Fruit fly (Drosophila melanogaster): ENCODE data around the gene Ctps.
A peak's percentile ranks its signal among the peaks of the same experiment; 100 is the strongest.

Ctps gene

dm6 chr3L:15102669-15103309 lies 5.1 kb downstream of the Ctps start:
- TF ChIP-seq dsf (GFP tag; optimal IDR thresholded peaks at IDR 0.05; ENCODE audit: borderline replicate concordance) (no peak), woc (GFP tag; optimal IDR thresholded peaks at IDR 0.05) (peak; percentile 39), h (GFP tag; optimal IDR thresholded peaks at IDR 0.05) (peak; percentile 26), Hr78 (GFP tag; optimal IDR thresholded peaks at IDR 0.05) (no peak), sage (GFP tag; optimal IDR thresholded peaks at IDR 0.05) (no peak), foxo (GFP tag; optimal IDR thresholded peaks at IDR 0.05) (peak in 1 of 2 experiments; percentile 4), Jra (GFP tag; optimal IDR thresholded peaks at IDR 0.05) (no peak), psq (GFP tag; optimal IDR thresholded peaks at IDR 0.05) (peak; percentile 17), HLH106 (tag; optimal IDR thresholded peaks at IDR 0.05) (peak; percentile 40)

DNA sequence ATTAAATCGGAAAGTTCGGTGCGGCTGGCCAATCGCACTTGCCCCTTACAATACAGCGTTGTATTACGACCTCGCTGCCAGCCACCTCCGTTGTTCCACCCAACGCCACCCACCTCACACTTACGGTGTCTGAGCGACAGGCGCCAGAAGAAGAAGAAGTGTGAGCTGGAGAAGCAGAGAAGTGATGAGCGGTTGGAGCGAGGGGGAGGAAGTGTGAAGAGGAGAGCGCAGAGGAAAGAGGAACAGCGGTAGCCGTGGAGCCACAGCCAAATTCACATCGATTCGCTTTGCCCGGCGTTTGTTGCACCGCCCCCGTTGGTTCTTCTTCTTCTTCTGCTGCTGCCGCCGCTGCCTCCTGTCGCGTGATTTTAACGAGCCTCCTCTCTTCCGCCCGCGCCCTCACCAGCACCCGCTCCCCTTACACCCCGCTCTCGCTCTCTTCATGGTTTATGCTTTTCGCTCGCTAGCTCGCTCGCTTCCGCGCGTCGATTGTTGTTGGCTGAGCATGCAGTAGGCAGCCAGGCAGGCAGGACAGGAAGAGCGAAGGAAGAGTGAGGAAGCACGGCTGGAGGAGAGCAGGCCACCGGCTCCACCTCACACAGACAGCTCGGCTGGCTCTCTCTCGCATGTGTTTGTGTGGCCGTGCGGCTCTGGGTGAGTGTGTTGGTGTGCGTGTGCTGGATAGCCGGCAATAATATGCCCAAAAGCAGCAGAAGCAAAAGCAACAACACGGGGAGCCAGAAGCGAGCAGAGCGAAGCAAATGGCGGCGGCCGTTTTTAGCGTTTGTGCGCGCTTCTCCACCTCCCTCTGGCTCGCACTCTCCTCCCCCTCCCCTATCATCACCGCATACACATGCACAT lies 6.5 kb downstream of the Ctps start:
- TF ChIP-seq Rel (GFP tag; optimal IDR thresholded peaks at IDR 0.05) (peak; percentile 55), Rel (tag; optimal IDR thresholded peaks at IDR 0.05) (no peak), dl (GFP tag; optimal IDR thresholded peaks at IDR 0.05; ENCODE audit: insufficient read depth in 1 of 2, partially characterized antibody in 2 of 2) (peak in 1 of 2 experiments; percentile 72), Dif (GFP tag; optimal IDR thresholded peaks at IDR 0.05; ENCODE audit: partially characterized antibody) (peak; percentile 37), HLH106 (tag; optimal IDR thresholded peaks at IDR 0.05) (peak; percentile 53), brk (GFP tag; optimal IDR thresholded peaks at IDR 0.05) (peak; percentile 52), fru (GFP tag; optimal IDR thresholded peaks at IDR 0.05) (peak; percentile 34), Jra (GFP tag; optimal IDR thresholded peaks at IDR 0.05) (peak; percentile 21), N (GFP tag; optimal IDR thresholded peaks at IDR 0.05) (peak; percentile 22), woc (GFP tag; optimal IDR thresholded peaks at IDR 0.05) (no peak), psq (GFP tag; optimal IDR thresholded peaks at IDR 0.05) (peak; percentile 95), GATAd (GFP tag; optimal IDR thresholded peaks at IDR 0.05) (no peak), h (GFP tag; optimal IDR thresholded peaks at IDR 0.05) (peak; percentile 57), Hr78 (GFP tag; optimal IDR thresholded peaks at IDR 0.05) (peak; percentile 0), tai (GFP tag; optimal IDR thresholded peaks at IDR 0.05) (no peak), Sp1 (GFP tag; optimal IDR thresholded peaks at IDR 0.05) (peak; percentile 3)

- TF ChIP-seq Jra (GFP tag; optimal IDR thresholded peaks at IDR 0.05) = peak; percentile 71
- TF ChIP-seq Hr83 (GFP tag; optimal IDR thresholded peaks at IDR 0.05; ENCODE audit: poor library complexity, severe bottlenecking) = peak; percentile 54
- peak; percentile 87 for TF ChIP-seq rgr (GFP tag; optimal IDR thresholded peaks at IDR 0.05)
- TF ChIP-seq fru (GFP tag; optimal IDR thresholded peaks at IDR 0.05) = peak; percentile 95
- TF ChIP-seq br (GFP tag; optimal IDR thresholded peaks at IDR 0.05) = peak; percentile 93
- TF ChIP-seq N (GFP tag; optimal IDR thresholded peaks at IDR 0.05) = no peak
- peak; percentile 98 for TF ChIP-seq woc (GFP tag; optimal IDR thresholded peaks at IDR 0.05)
- no peak for TF ChIP-seq Hr78 (GFP tag; optimal IDR thresholded peaks at IDR 0.05)
- TF ChIP-seq Mio (GFP tag; optimal IDR thresholded peaks at IDR 0.05) = peak; percentile 34
- TF ChIP-seq Myc (optimal IDR thresholded peaks at IDR 0.05) = no peak
- TF ChIP-seq usp (GFP tag; optimal IDR thresholded peaks at IDR 0.05) = no peak
- TF ChIP-seq brk (GFP tag; optimal IDR thresholded peaks at IDR 0.05) = peak; percentile 88
- TF ChIP-seq Rel (GFP tag; optimal IDR thresholded peaks at IDR 0.05) = no peak
- no peak for TF ChIP-seq Rel (tag; optimal IDR thresholded peaks at IDR 0.05)
- no peak for TF ChIP-seq Dfd (GFP tag; optimal IDR thresholded peaks at IDR 0.05)
- TF ChIP-seq dmrt93B (GFP tag; optimal IDR thresholded peaks at IDR 0.05) = peak; percentile 78
- peak; percentile 88 for TF ChIP-seq OdsH (GFP tag; optimal IDR thresholded peaks at IDR 0.05)
- no peak for TF ChIP-seq Abd-B (GFP tag; optimal IDR thresholded peaks at IDR 0.05)
- TF ChIP-seq GATAd (GFP tag; optimal IDR thresholded peaks at IDR 0.05) = no peak
- no peak for TF ChIP-seq pan (optimal IDR thresholded peaks at IDR 0.05)
- peak; percentile 26 to 91 for TF ChIP-seq foxo (GFP tag; optimal IDR thresholded peaks at IDR 0.05)
- peak; percentile 78 for TF ChIP-seq sage (GFP tag; optimal IDR thresholded peaks at IDR 0.05)
- no peak for TF ChIP-seq sv (GFP tag; optimal IDR thresholded peaks at IDR 0.05)
- peak; percentile 37 for TF ChIP-seq Dif (GFP tag; optimal IDR thresholded peaks at IDR 0.05; ENCODE audit: partially characterized antibody)
- no peak for TF ChIP-seq lola (GFP tag; optimal IDR thresholded peaks at IDR 0.05)
- TF ChIP-seq HLH106 (tag; optimal IDR thresholded peaks at IDR 0.05) = peak; percentile 91
- TF ChIP-seq tai (GFP tag; optimal IDR thresholded peaks at IDR 0.05) = peak; percentile 86
- TF ChIP-seq h (GFP tag; optimal IDR thresholded peaks at IDR 0.05) = peak; percentile 91
- TF ChIP-seq psq (GFP tag; optimal IDR thresholded peaks at IDR 0.05) = peak; percentile 76
- peak in 1 of 2 experiments; percentile 10 for TF ChIP-seq dl (GFP tag; optimal IDR thresholded peaks at IDR 0.05; ENCODE audit: insufficient read depth in 1 of 2, partially characterized antibody in 2 of 2)
- TF ChIP-seq dsf (GFP tag; optimal IDR thresholded peaks at IDR 0.05; ENCODE audit: borderline replicate concordance) = peak; percentile 54
- TF ChIP-seq Vsx2 (GFP tag; optimal IDR thresholded peaks at IDR 0.05; ENCODE audit: partially characterized antibody) = no peak
- TF ChIP-seq jim (GFP tag; optimal IDR thresholded peaks at IDR 0.05) = no peak
- TF ChIP-seq Hnf4 (GFP tag; optimal IDR thresholded peaks at IDR 0.05) = peak; percentile 73
- peak; percentile 88 for TF ChIP-seq Sp1 (GFP tag; optimal IDR thresholded peaks at IDR 0.05)
- TF ChIP-seq CG32264 (GFP tag; optimal IDR thresholded peaks at IDR 0.05) = peak; percentile 88
- TF ChIP-seq CG9705 (GFP tag; optimal IDR thresholded peaks at IDR 0.05) = peak; percentile 75
- TF ChIP-seq ey (GFP tag; optimal IDR thresholded peaks at IDR 0.05) = peak; percentile 94
Measured at dm6 chr3L:15104849-15105555, 7.3 kb downstream of the Ctps start.

Data from whole organism, wandering third instar larva.